Fruit fly (Drosophila melanogaster) whole organism, embryonic: ENCODE data around the gene CG31675.

ENCODE experiments used
- ATbp ChIP-seq: fragments of 200-800 bp; sonication (Bioruptor generic); optimal IDR thresholded peaks from 2 replicates; lab custom pipeline; 2017; ENCODE audit warnings: missing biosample characterization, mild to moderate bottlenecking, missing genetic modification characterization, missing genetic modification reagents
- CG10979 ChIP-seq: fragments of 200-800 bp; sonication (Bioruptor generic); optimal IDR thresholded peaks from 2 replicates; lab custom pipeline; 2018; ENCODE audit warnings: missing biosample characterization, mild to moderate bottlenecking, missing genetic modification characterization, moderate library complexity
- CG1233 ChIP-seq: fragments of 200-800 bp; sonication (Bioruptor generic); optimal IDR thresholded peaks from 4 replicates; lab custom pipeline; 2018; ENCODE audit warnings: missing biosample characterization, mild to moderate bottlenecking, missing genetic modification characterization
- CG14860 ChIP-seq: fragments of 200-800 bp; sonication (Bioruptor generic); IDR thresholded peaks from 3 replicates; pipeline ENCODE4 v1.3.6; 2022; ENCODE audit warnings: missing biosample characterization, missing genetic modification characterization; ENCODE audit not compliant: partially characterized antibody
- CG15011 ChIP-seq: fragments of 200-800 bp; sonication (Bioruptor generic); optimal IDR thresholded peaks from 3 replicates; lab custom pipeline; 2018; ENCODE audit warnings: missing biosample characterization, mild to moderate bottlenecking, missing genetic modification characterization
- CG15514 ChIP-seq: fragments of 200-800 bp; sonication (Bioruptor generic); optimal IDR thresholded peaks from 3 replicates; lab custom pipeline; 2017; ENCODE audit warnings: missing biosample characterization, missing genetic modification characterization, mild to moderate bottlenecking, moderate library complexity, missing genetic modification reagents
- CG17612 ChIP-seq: fragments of 200-800 bp; sonication (Bioruptor generic); IDR thresholded peaks from 2 replicates; pipeline ENCODE4 v1.3.6; 2022; ENCODE audit warnings: missing biosample characterization, missing genetic modification characterization
- CG1832 ChIP-seq: fragments of 200-800 bp; sonication (Bioruptor generic); optimal IDR thresholded peaks from 2 replicates; lab custom pipeline; 2017; ENCODE audit warnings: missing biosample characterization, mild to moderate bottlenecking, missing genetic modification characterization, inconsistent platforms
- CG18476 ChIP-seq: fragments of 200-800 bp; sonication (Bioruptor generic); optimal IDR thresholded peaks from 2 replicates; lab custom pipeline; 2016; ENCODE audit warnings: missing biosample characterization, mild to moderate bottlenecking, missing genetic modification characterization
- CG2129 ChIP-seq: fragments of 200-800 bp; sonication (Bioruptor generic); IDR thresholded peaks from 2 replicates; pipeline ENCODE4 v1.3.6; 2022; ENCODE audit warnings: missing biosample characterization, missing genetic modification characterization; ENCODE audit not compliant: partially characterized antibody
- CG2678 ChIP-seq: fragments of 200-800 bp; sonication (Bioruptor generic); optimal IDR thresholded peaks from 3 replicates; lab custom pipeline; 2019; ENCODE audit warnings: missing biosample characterization, mild to moderate bottlenecking, missing genetic modification characterization, moderate library complexity
- CG31388 ChIP-seq: fragments of 200-800 bp; sonication (Bioruptor generic); optimal IDR thresholded peaks from 2 replicates; lab custom pipeline; 2016; ENCODE audit warnings: missing biosample characterization, missing genetic modification characterization
- CG31441 ChIP-seq: fragments of 200-800 bp; sonication (Bioruptor generic); IDR thresholded peaks from 2 replicates; pipeline ENCODE4 v1.3.6; 2022; ENCODE audit warnings: missing biosample characterization, missing genetic modification characterization
- CG33213 ChIP-seq: fragments of 200-800 bp; sonication (Bioruptor generic); optimal IDR thresholded peaks from 3 replicates; lab custom pipeline; 2016; ENCODE audit warnings: missing biosample characterization, missing genetic modification characterization
- CG6254 ChIP-seq: fragments of 200-800 bp; sonication (Bioruptor generic); optimal IDR thresholded peaks from 3 replicates; lab custom pipeline; 2017; ENCODE audit warnings: mild to moderate bottlenecking, missing biosample characterization, missing genetic modification reagents, missing genetic modification characterization
- CG6765 ChIP-seq: fragments of 200-800 bp; sonication (Bioruptor generic); optimal IDR thresholded peaks from 3 replicates; lab custom pipeline; 2017; ENCODE audit warnings: missing biosample characterization, mild to moderate bottlenecking, missing genetic modification characterization
- CG7987 ChIP-seq: fragments of 200-800 bp; sonication (Bioruptor generic); optimal IDR thresholded peaks from 2 replicates; lab custom pipeline; 2018; ENCODE audit warnings: missing biosample characterization, mild to moderate bottlenecking, missing genetic modification characterization, moderate library complexity
- CG8281 ChIP-seq: fragments of 200-800 bp; sonication (Bioruptor generic); optimal IDR thresholded peaks from 2 replicates; lab custom pipeline; 2018; ENCODE audit warnings: missing biosample characterization, mild to moderate bottlenecking, missing genetic modification characterization, moderate library complexity
- CG9609 ChIP-seq: fragments of 200-800 bp; sonication (Bioruptor generic); optimal IDR thresholded peaks from 3 replicates; lab custom pipeline; 2016; ENCODE audit warnings: missing biosample characterization, missing genetic modification characterization
- CG9932 ChIP-seq: fragments of 200-800 bp; sonication (Bioruptor generic); IDR thresholded peaks from 2 replicates; pipeline ENCODE4 v1.3.6; 2022; ENCODE audit warnings: missing biosample characterization, missing genetic modification characterization
- Chrac-16 ChIP-seq: fragments of 200-800 bp; sonication (Bioruptor generic); optimal IDR thresholded peaks from 3 replicates; lab custom pipeline; 2016; ENCODE audit warnings: missing biosample characterization, missing genetic modification characterization
- D19B ChIP-seq: fragments of 200-800 bp; sonication (Bioruptor generic); optimal IDR thresholded peaks from 2 replicates; lab custom pipeline; 2017; ENCODE audit warnings: missing biosample characterization, mild to moderate bottlenecking, missing genetic modification characterization
- Dfd ChIP-seq, 2 experiments: fragments of >200 bp; optimal IDR thresholded peaks; 2 replicates each; lab custom pipeline; 2017; ENCODE audit warnings: missing biosample characterization in 2 of 2, missing genetic modification characterization in 2 of 2
- Dll ChIP-seq: fragments of 200-800 bp; sonication (Bioruptor generic); IDR thresholded peaks from 4 replicates; pipeline ENCODE4 v1.3.6; 2022; ENCODE audit warnings: missing biosample characterization, missing genetic modification characterization; ENCODE audit not compliant: partially characterized antibody
- Drgx ChIP-seq: fragments of 200-800 bp; sonication (Bioruptor generic); IDR thresholded peaks from 2 replicates; pipeline ENCODE4 v1.3.6; 2022; ENCODE audit warnings: missing biosample characterization, missing genetic modification characterization
- H2.0 ChIP-seq: fragments of 200-800 bp; sonication (Bioruptor generic); IDR thresholded peaks from 2 replicates; pipeline ENCODE4 v1.3.6; 2022; ENCODE audit warnings: missing biosample characterization, missing genetic modification characterization
- HLH3B ChIP-seq: fragments of 200-800 bp; sonication (Bioruptor generic); IDR thresholded peaks from 2 replicates; pipeline ENCODE4 v1.3.6; 2022; ENCODE audit warnings: missing biosample characterization, missing genetic modification characterization
- Hmr ChIP-seq: fragments of 200-800 bp; sonication (Bioruptor generic); optimal IDR thresholded peaks from 3 replicates; lab custom pipeline; 2017; ENCODE audit warnings: mild to moderate bottlenecking, missing biosample characterization, missing genetic modification reagents, missing genetic modification characterization
- Hr51 ChIP-seq, 2 experiments: fragments of 200-800 bp; sonication (Bioruptor generic); optimal IDR thresholded peaks; 2 replicates in 1 of 2; 3 replicates in 1 of 2; lab custom pipeline; 2016 to 2018; ENCODE audit warnings: missing biosample characterization in 2 of 2, missing genetic modification characterization in 2 of 2, mild to moderate bottlenecking in 1 of 2, moderate library complexity in 1 of 2
- Nf-YB ChIP-seq: fragments of 200-800 bp; sonication (Bioruptor generic); optimal IDR thresholded peaks from 3 replicates; lab custom pipeline; 2019; ENCODE audit warnings: missing biosample characterization, mild to moderate bottlenecking, missing genetic modification characterization, moderate library complexity
- Optix ChIP-seq: fragments of 200-800 bp; sonication (Bioruptor generic); IDR thresholded peaks from 3 replicates; pipeline ENCODE4 v1.3.6; 2022; ENCODE audit warnings: missing biosample characterization, missing genetic modification characterization
- Poxn ChIP-seq: fragments of 200-800 bp; sonication (Bioruptor generic); IDR thresholded peaks from 2 replicates; pipeline ENCODE4 v1.3.6; 2022; ENCODE audit warnings: missing biosample characterization, missing genetic modification characterization
- Tbp ChIP-seq: fragments of >200 bp; optimal IDR thresholded peaks from 2 replicates; lab custom pipeline; 2018; ENCODE audit warnings: missing biosample characterization, missing genetic modification characterization
- ara ChIP-seq: fragments of 200-800 bp; sonication (Bioruptor generic); IDR thresholded peaks from 2 replicates; pipeline ENCODE4 v1.3.6; 2022; ENCODE audit warnings: missing biosample characterization, missing genetic modification characterization
- chinmo ChIP-seq: fragments of 200-800 bp; sonication (Bioruptor generic); IDR thresholded peaks from 4 replicates; pipeline ENCODE4 v1.3.6; 2022; ENCODE audit warnings: missing biosample characterization, missing genetic modification characterization; ENCODE audit not compliant: partially characterized antibody
- crol ChIP-seq: fragments of 200-800 bp; sonication (Bioruptor generic); IDR thresholded peaks from 2 replicates; pipeline ENCODE4 v1.3.6; 2022; ENCODE audit warnings: missing biosample characterization, missing genetic modification characterization
- danr ChIP-seq: fragments of 200-800 bp; sonication (Bioruptor generic); IDR thresholded peaks from 2 replicates; pipeline ENCODE4 v1.3.6; 2022; ENCODE audit warnings: missing biosample characterization, missing genetic modification characterization
- dmrt11E ChIP-seq: fragments of 200-800 bp; sonication (Bioruptor generic); optimal IDR thresholded peaks from 3 replicates; lab custom pipeline; 2018; ENCODE audit warnings: missing biosample characterization, mild to moderate bottlenecking, missing genetic modification characterization, moderate library complexity
- dpn ChIP-seq, 2 experiments: fragments of 200-800 bp; sonication (Bioruptor generic); optimal IDR thresholded peaks; 3 replicates each; lab custom pipeline; 2016; ENCODE audit warnings: missing biosample characterization in 2 of 2, missing genetic modification characterization in 2 of 2
- en ChIP-seq: fragments of 200-800 bp; sonication (Bioruptor generic); optimal IDR thresholded peaks from 2 replicates; lab custom pipeline; 2016; ENCODE audit warnings: missing biosample characterization, missing genetic modification characterization
- esg ChIP-seq: fragments of 200-800 bp; sonication (Bioruptor generic); conservative IDR thresholded peaks from 2 replicates; pipeline ENCODE4 v1.3.6; 2022; ENCODE audit warnings: missing biosample characterization, missing genetic modification characterization
- grn ChIP-seq: fragments of 200-800 bp; sonication (Bioruptor generic); optimal IDR thresholded peaks from 3 replicates; lab custom pipeline; 2017; ENCODE audit warnings: missing biosample characterization, missing genetic modification characterization
- gro ChIP-seq: fragments of 200-800 bp; sonication (Bioruptor generic); optimal IDR thresholded peaks from 2 replicates; lab custom pipeline; 2016; ENCODE audit warnings: missing biosample characterization, missing genetic modification characterization
- gsb ChIP-seq: fragments of 200-800 bp; sonication (Bioruptor generic); IDR thresholded peaks from 2 replicates; pipeline ENCODE4 v1.3.6; 2022; ENCODE audit warnings: missing biosample characterization, missing genetic modification characterization
- kah ChIP-seq: fragments of 200-800 bp; sonication (Bioruptor generic); optimal IDR thresholded peaks from 2 replicates; lab custom pipeline; 2018; ENCODE audit warnings: missing biosample characterization, mild to moderate bottlenecking, missing genetic modification characterization
- knrl ChIP-seq: fragments of 200-800 bp; sonication (Bioruptor generic); IDR thresholded peaks from 3 replicates; pipeline ENCODE4 v1.3.6; 2022; ENCODE audit warnings: missing biosample characterization, missing genetic modification characterization; ENCODE audit not compliant: partially characterized antibody
- pb ChIP-seq: fragments of 200-800 bp; sonication (Bioruptor generic); optimal IDR thresholded peaks from 3 replicates; lab custom pipeline; 2016; ENCODE audit warnings: missing biosample characterization, missing genetic modification characterization
- row ChIP-seq: fragments of 200-800 bp; sonication (Bioruptor generic); IDR thresholded peaks from 3 replicates; pipeline ENCODE4 v1.3.6; 2022; ENCODE audit warnings: missing biosample characterization, missing genetic modification characterization
- slou ChIP-seq: fragments of 200-800 bp; sonication (Bioruptor generic); optimal IDR thresholded peaks from 3 replicates; lab custom pipeline; 2016; ENCODE audit warnings: missing biosample characterization, missing genetic modification characterization
- trh ChIP-seq: fragments of 200-800 bp; sonication (Bioruptor generic); optimal IDR thresholded peaks from 2 replicates; lab custom pipeline; 2016; ENCODE audit warnings: missing biosample characterization, missing genetic modification characterization
- ttk ChIP-seq: fragments of 200-800 bp; sonication (Bioruptor generic); IDR thresholded peaks from 2 replicates; pipeline ENCODE4 v2.1.2; 2022; ENCODE audit warnings: missing biosample characterization, missing genetic modification characterization

The CG31675 gene

dm6 chr2L:20918733-20919132 lies 51.2 kb downstream of the CG31675 start, which contains the start of the genes CG43739 and sky (continued):
- TF ChIP-seq ara (GFP tag; lab: Robert Waterston, UW) = no peak
- peak; percentile 15 to 52 for TF ChIP-seq dpn (GFP tag; optimal IDR thresholded peaks at IDR 0.05; lab: Kevin White, UChicago)
- 0 out of 2 replicates have a peak, but pooled peaks have one; percentile 33 for TF ChIP-seq Drgx (GFP tag; lab: Robert Waterston, UW)
- TF ChIP-seq chinmo = no peak
- TF ChIP-seq HLH3B (GFP tag; lab: Robert Waterston, UW) = peak; percentile 36; the same call in 1 of the 2 replicates
- no peak for TF ChIP-seq Hmr (GFP tag; lab: Kevin White, UChicago)
- no peak for TF ChIP-seq D19B (GFP tag; lab: Kevin White, UChicago)
- TF ChIP-seq CG33213 (GFP tag; lab: Kevin White, UChicago) = peak; percentile 35
- TF ChIP-seq pb (GFP tag; lab: Kevin White, UChicago) = no peak
- no peak for TF ChIP-seq CG15011 (GFP tag; lab: Kevin White, UChicago)
- TF ChIP-seq ATbp (GFP tag; lab: Kevin White, UChicago) = no peak
- TF ChIP-seq CG8281 (tag; lab: Kevin White, UChicago) = no peak
- TF ChIP-seq trh (GFP tag; lab: Kevin White, UChicago) = no peak
- TF ChIP-seq gsb = no peak
- peak; percentile 4 for TF ChIP-seq CG10979 (tag; lab: Kevin White, UChicago)
- TF ChIP-seq CG6254 (GFP tag; lab: Kevin White, UChicago) = no peak
- no peak for TF ChIP-seq Nf-YB (GFP tag; lab: Kevin White, UChicago)
- peak; percentile 73 for TF ChIP-seq CG9932 (GFP tag; lab: Robert Waterston, UW)
- no peak for TF ChIP-seq grn
- TF ChIP-seq Hr51 (GFP tag; optimal IDR thresholded peaks at IDR 0.05; lab: Kevin White, UChicago) = peak in 1 of 2 experiments; percentile 35
- TF ChIP-seq CG18476 (GFP tag; lab: Kevin White, UChicago) = no peak
- no peak for TF ChIP-seq Optix (GFP tag; lab: Robert Waterston, UW)
- no peak for TF ChIP-seq CG31441 (GFP tag; lab: Robert Waterston, UW)
- TF ChIP-seq Dfd (GFP tag; optimal IDR thresholded peaks at IDR 0.05; lab: Kevin White, UChicago) = no peak
- TF ChIP-seq CG15514 (GFP tag; lab: Kevin White, UChicago) = peak; percentile 72
- TF ChIP-seq Dll (GFP tag; lab: Robert Waterston, UW) = peak; percentile 87
- TF ChIP-seq CG6765 (GFP tag; lab: Kevin White, UChicago) = no peak
- no peak for TF ChIP-seq dmrt11E (tag; lab: Kevin White, UChicago)
- TF ChIP-seq CG14860 (GFP tag; lab: Robert Waterston, UW) = peak; percentile 64
- TF ChIP-seq CG31388 (GFP tag; lab: Kevin White, UChicago) = no peak
- no peak for TF ChIP-seq slou (GFP tag; lab: Kevin White, UChicago)
- TF ChIP-seq CG7987 (GFP tag; lab: Kevin White, UChicago) = no peak
- no peak for TF ChIP-seq en (GFP tag; lab: Kevin White, UChicago)
- peak; percentile 84 for TF ChIP-seq knrl (GFP tag; lab: Robert Waterston, UW)
- TF ChIP-seq CG9609 (GFP tag; lab: Kevin White, UChicago) = peak; percentile 31
- TF ChIP-seq CG1233 (GFP tag; lab: Kevin White, UChicago) = no peak
- no peak for TF ChIP-seq CG1832 (GFP tag; lab: Kevin White, UChicago)
- TF ChIP-seq kah (GFP tag; lab: Kevin White, UChicago) = no peak
- TF ChIP-seq Chrac-16 (GFP tag; lab: Kevin White, UChicago) = peak; percentile 16
- TF ChIP-seq H2.0 (GFP tag; lab: Robert Waterston, UW) = peak; percentile 18; the same call in 1 of the 2 replicates
- peak; percentile 17; the same call in 1 of the 2 replicates for TF ChIP-seq CG17612 (GFP tag; lab: Robert Waterston, UW)
- TF ChIP-seq row (GFP tag; lab: Robert Waterston, UW) = peak; percentile 47; the same call in 2 of the 3 replicates
- 0 out of 2 replicates have a peak, but pooled peaks have one; percentile 18 for TF ChIP-seq ttk
- no peak for TF ChIP-seq esg (GFP tag; lab: Robert Waterston, UW)
- no peak for TF ChIP-seq Tbp (GFP tag; lab: Kevin White, UChicago)
- TF ChIP-seq CG2678 (tag; lab: Kevin White, UChicago) = no peak
- TF ChIP-seq CG2129 (GFP tag; lab: Robert Waterston, UW) = peak; percentile 67
- TF ChIP-seq danr (GFP tag; lab: Robert Waterston, UW) = no peak
- TF ChIP-seq gro (GFP tag; lab: Kevin White, UChicago) = peak; percentile 68
- TF ChIP-seq Poxn = no peak
- TF ChIP-seq crol (GFP tag; lab: Robert Waterston, UW) = no peak
